Worm (Caenorhabditis elegans): ENCODE results near the gene C52G5.2.

- TF ChIP-seq F39B2.1 (GFP tag; IDR thresholded peaks at IDR 0.05), result no peak
- TF ChIP-seq egl-44 (GFP tag; IDR thresholded peaks at IDR 0.05), result no peak
- no peak for TF ChIP-seq cebp-1 (GFP tag; IDR thresholded peaks at IDR 0.05)
- TF ChIP-seq cebp-1 (tag; optimal IDR thresholded peaks at IDR 0.05), result peak; percentile 49
- TF ChIP-seq aptf-2 (GFP tag; conservative IDR thresholded peaks at IDR 0.05), result no peak
- no peak for TF ChIP-seq tbx-9 (tag; optimal IDR thresholded peaks at IDR 0.05; ENCODE audit: borderline replicate concordance)
- no peak for TF ChIP-seq F52B5.7 (tag; optimal IDR thresholded peaks at IDR 0.05)
- TF ChIP-seq ceh-79 (tag; optimal IDR thresholded peaks at IDR 0.05), result no peak
- no peak for TF ChIP-seq unc-130 (GFP tag; optimal IDR thresholded peaks at IDR 0.05)
Measured at ce11 chrX:12873688-12874364, 30.7 kb downstream of the C52G5.2 start.
